Fruit fly (Drosophila melanogaster) whole organism, prepupa: Measurements from ENCODE around the gene CG43155.
A peak's percentile ranks its signal among the peaks of the same experiment; 100 is the strongest.

Experiments
- Blimp-1 ChIP-seq: fragments of 200-800 bp; sonication (Bioruptor generic); optimal IDR thresholded peaks from 3 replicates; lab custom pipeline; 2017; ENCODE audit warnings: missing biosample characterization, missing genetic modification characterization, mild to moderate bottlenecking, moderate library complexity, missing genetic modification reagents
- CG10631 ChIP-seq: fragments of 200-800 bp; sonication (Bioruptor generic); optimal IDR thresholded peaks from 2 replicates; lab custom pipeline; 2016; ENCODE audit warnings: missing biosample characterization, missing genetic modification characterization
- CG11294 ChIP-seq: fragments of 200-800 bp; sonication (Bioruptor generic); IDR thresholded peaks from 2 replicates; pipeline ENCODE4 v1.3.6; 2022; ENCODE audit warnings: missing biosample characterization, missing genetic modification characterization
- CG11762 ChIP-seq: fragments of 200-800 bp; sonication (Bioruptor generic); optimal IDR thresholded peaks from 3 replicates; lab custom pipeline; 2016; ENCODE audit warnings: missing biosample characterization, missing genetic modification characterization; ENCODE audit not compliant: insufficient read depth
- CG1621 ChIP-seq: fragments of 200-800 bp; sonication (Bioruptor generic); optimal IDR thresholded peaks from 3 replicates; lab custom pipeline; 2018; ENCODE audit warnings: missing biosample characterization, mild to moderate bottlenecking, missing genetic modification characterization
- CG3032 ChIP-seq: fragments of 200-800 bp; optimal IDR thresholded peaks from 2 replicates; lab custom pipeline; 2019; ENCODE audit warnings: missing biosample characterization, mild to moderate bottlenecking, missing genetic modification characterization, moderate library complexity
- CG32006 ChIP-seq: fragments of 200-800 bp; sonication (Bioruptor generic); optimal IDR thresholded peaks from 3 replicates; lab custom pipeline; 2017; ENCODE audit warnings: missing biosample characterization, mild to moderate bottlenecking, missing genetic modification characterization
- CG34406 ChIP-seq: fragments of 200-800 bp; sonication (Bioruptor generic); optimal IDR thresholded peaks from 3 replicates; lab custom pipeline; 2016; ENCODE audit warnings: missing biosample characterization, missing genetic modification characterization
- CG6163 ChIP-seq: fragments of 200-800 bp; sonication (Bioruptor generic); IDR thresholded peaks from 3 replicates; pipeline ENCODE4 v1.3.6; 2022; ENCODE audit warnings: missing biosample characterization, missing genetic modification characterization
- CG6276 ChIP-seq: fragments of 200-800 bp; sonication (Bioruptor generic); optimal IDR thresholded peaks from 2 replicates; lab custom pipeline; 2017; ENCODE audit warnings: missing biosample characterization, mild to moderate bottlenecking, missing genetic modification characterization
- CG6808 ChIP-seq: fragments of 200-800 bp; sonication (Bioruptor generic); optimal IDR thresholded peaks from 3 replicates; lab custom pipeline; 2017; ENCODE audit warnings: missing biosample characterization, missing genetic modification characterization, mild to moderate bottlenecking, moderate library complexity, missing genetic modification reagents
- CG6854 ChIP-seq: fragments of 200-800 bp; sonication (Bioruptor generic); optimal IDR thresholded peaks from 2 replicates; lab custom pipeline; 2017; ENCODE audit warnings: missing biosample characterization, mild to moderate bottlenecking, missing genetic modification characterization
- CG7368 ChIP-seq: fragments of 200-800 bp; sonication (Bioruptor generic); optimal IDR thresholded peaks from 3 replicates; lab custom pipeline; 2016; ENCODE audit warnings: missing biosample characterization, missing genetic modification characterization
- CG8119 ChIP-seq: fragments of 200-800 bp; sonication (Bioruptor generic); IDR thresholded peaks from 3 replicates; pipeline ENCODE4 v1.3.6; 2022; ENCODE audit warnings: missing biosample characterization, missing genetic modification characterization
- CG8319 ChIP-seq: fragments of 200-800 bp; sonication (Bioruptor generic); optimal IDR thresholded peaks from 3 replicates; lab custom pipeline; 2016; ENCODE audit warnings: missing biosample characterization, missing genetic modification characterization
- CG9139 ChIP-seq: fragments of 200-800 bp; sonication (Bioruptor generic); optimal IDR thresholded peaks from 3 replicates; lab custom pipeline; 2017; ENCODE audit warnings: missing biosample characterization, mild to moderate bottlenecking, missing genetic modification characterization
- Eip75B ChIP-seq: fragments of 200-800 bp; sonication (Bioruptor generic); optimal IDR thresholded peaks from 3 replicates; lab custom pipeline; 2016; ENCODE audit warnings: missing biosample characterization, missing genetic modification characterization
- Eip78C ChIP-seq: fragments of 200-800 bp; sonication (Bioruptor generic); peaks from one replicate; lab custom pipeline; 2016; ENCODE audit warnings: missing biosample characterization, missing genetic modification characterization
- Ets21C ChIP-seq: fragments of 200-800 bp; sonication (Bioruptor generic); optimal IDR thresholded peaks from 3 replicates; lab custom pipeline; 2016; ENCODE audit warnings: missing biosample characterization, missing genetic modification characterization
- Hr38 ChIP-seq: sonication (Bioruptor generic); optimal IDR thresholded peaks from 2 replicates; lab custom pipeline; 2016; ENCODE audit warnings: missing biosample characterization, missing genetic modification characterization
- Hr39 ChIP-seq: fragments of 200-800 bp; sonication (Bioruptor generic); optimal IDR thresholded peaks from 2 replicates; lab custom pipeline; 2016; ENCODE audit warnings: missing biosample characterization, missing genetic modification characterization
- Hr4 ChIP-seq: fragments of 200-800 bp; sonication (Bioruptor generic); optimal IDR thresholded peaks from 3 replicates; lab custom pipeline; 2016; ENCODE audit warnings: missing biosample characterization, missing genetic modification characterization
- Lpt ChIP-seq: fragments of 200-800 bp; sonication (Bioruptor generic); optimal IDR thresholded peaks from 3 replicates; lab custom pipeline; 2016; ENCODE audit warnings: missing biosample characterization, missing genetic modification characterization
- Met ChIP-seq: fragments of 200-800 bp; sonication (Bioruptor generic); optimal IDR thresholded peaks from 3 replicates; lab custom pipeline; 2016; ENCODE audit warnings: missing biosample characterization, missing genetic modification characterization
- OdsH ChIP-seq: fragments of 200-800 bp; sonication (Bioruptor generic); optimal IDR thresholded peaks from 3 replicates; lab custom pipeline; 2016; ENCODE audit warnings: missing biosample characterization, missing genetic modification characterization
- Smox ChIP-seq: fragments of 200-800 bp; sonication (Bioruptor generic); optimal IDR thresholded peaks from 3 replicates; lab custom pipeline; 2016; ENCODE audit warnings: missing biosample characterization, missing genetic modification characterization
- Sox102F ChIP-seq: fragments of 200-800 bp; sonication (Bioruptor generic); optimal IDR thresholded peaks from 2 replicates; lab custom pipeline; 2016; ENCODE audit warnings: missing biosample characterization, mild to moderate bottlenecking, missing genetic modification characterization
- Sox14 ChIP-seq: fragments of 200-800 bp; sonication (Bioruptor generic); optimal IDR thresholded peaks from 3 replicates; lab custom pipeline; 2016; ENCODE audit warnings: missing biosample characterization, missing genetic modification characterization
- achi ChIP-seq: fragments of 200-800 bp; sonication (Bioruptor generic); optimal IDR thresholded peaks from 3 replicates; lab custom pipeline; 2016; ENCODE audit warnings: missing biosample characterization, missing genetic modification characterization
- acj6 ChIP-seq: fragments of 200-800 bp; sonication (Bioruptor generic); optimal IDR thresholded peaks from 3 replicates; lab custom pipeline; 2016; ENCODE audit warnings: missing biosample characterization, missing genetic modification characterization
- cyc ChIP-seq: fragments of 200-800 bp; sonication (Bioruptor generic); optimal IDR thresholded peaks from 3 replicates; lab custom pipeline; 2016; ENCODE audit warnings: missing biosample characterization, missing genetic modification characterization
- dac ChIP-seq: fragments of 200-800 bp; sonication (Bioruptor generic); optimal IDR thresholded peaks from 2 replicates; lab custom pipeline; 2017; ENCODE audit warnings: missing biosample characterization, mild to moderate bottlenecking, missing genetic modification characterization
- dsx ChIP-seq: fragments of 200-800 bp; optimal IDR thresholded peaks from 3 replicates; lab custom pipeline; 2019; ENCODE audit warnings: missing biosample characterization, mild to moderate bottlenecking, missing genetic modification characterization, moderate library complexity; ENCODE audit not compliant: poor library complexity, severe bottlenecking
- esn ChIP-seq: fragments of 200-800 bp; sonication (Bioruptor generic); optimal IDR thresholded peaks from 2 replicates; lab custom pipeline; 2016; ENCODE audit warnings: missing biosample characterization, mild to moderate bottlenecking, missing genetic modification characterization, moderate library complexity
- fd59A ChIP-seq: fragments of 200-800 bp; sonication (Bioruptor generic); optimal IDR thresholded peaks from 2 replicates; lab custom pipeline; 2017; ENCODE audit warnings: missing biosample characterization, mild to moderate bottlenecking, missing genetic modification characterization, missing genetic modification reagents
- lz ChIP-seq: fragments of 200-800 bp; sonication (Bioruptor generic); optimal IDR thresholded peaks from 3 replicates; lab custom pipeline; 2016; ENCODE audit warnings: missing biosample characterization, missing genetic modification characterization
- net ChIP-seq: fragments of 200-800 bp; sonication (Bioruptor generic); optimal IDR thresholded peaks from 3 replicates; lab custom pipeline; 2016; ENCODE audit warnings: missing biosample characterization, missing genetic modification characterization
- pdm3 ChIP-seq: fragments of 200-800 bp; sonication (Bioruptor generic); optimal IDR thresholded peaks from 3 replicates; lab custom pipeline; 2016; ENCODE audit warnings: missing biosample characterization, missing genetic modification characterization
- salr ChIP-seq, 2 experiments: fragments of 200-800 bp; sonication (Bioruptor generic); optimal IDR thresholded peaks; 3 replicates each; lab custom pipeline; 2016 to 2018; ENCODE audit warnings: missing biosample characterization in 2 of 2, missing genetic modification characterization in 2 of 2, mild to moderate bottlenecking in 1 of 2
- svp ChIP-seq: fragments of 200-800 bp; sonication (Bioruptor generic); peaks from one replicate; lab custom pipeline; 2016; ENCODE audit warnings: missing biosample characterization, missing genetic modification characterization
- topi ChIP-seq: fragments of 200-800 bp; sonication (Bioruptor generic); optimal IDR thresholded peaks from 3 replicates; lab custom pipeline; 2016; ENCODE audit warnings: missing biosample characterization, missing genetic modification characterization
- vri ChIP-seq: fragments of 200-800 bp; sonication (Bioruptor generic); optimal IDR thresholded peaks from 3 replicates; lab custom pipeline; 2016; ENCODE audit warnings: missing biosample characterization, mild to moderate bottlenecking, missing genetic modification characterization

Gene CG43155

dm6 chrX:11458912-11459836 is at the start of gene CG43155:
Gene CG43155 (plus strand): TSS chrX:11459786.
- TF ChIP-seq CG10631 (GFP tag; lab: Kevin White, UChicago), result no peak
- TF ChIP-seq Sox102F (GFP tag; lab: Kevin White, UChicago), result no peak
- TF ChIP-seq Lpt (GFP tag; lab: Kevin White, UChicago), result no peak
- no peak for TF ChIP-seq Blimp-1 (GFP tag; lab: Kevin White, UChicago)
- no peak for TF ChIP-seq esn
- TF ChIP-seq fd59A, result no peak
- TF ChIP-seq CG34406, result no peak
- no peak for TF ChIP-seq salr (GFP tag; optimal IDR thresholded peaks at IDR 0.05; lab: Kevin White, UChicago)
- no peak for TF ChIP-seq CG11762 (GFP tag; lab: Kevin White, UChicago)
- no peak for TF ChIP-seq Smox
- TF ChIP-seq CG7368, result no peak
- TF ChIP-seq dsx, result no peak
- no peak for TF ChIP-seq OdsH (GFP tag; lab: Kevin White, UChicago)
- no peak for TF ChIP-seq Met (GFP tag; lab: Kevin White, UChicago)
- TF ChIP-seq CG6808, result no peak
- TF ChIP-seq Sox14 (GFP tag; lab: Kevin White, UChicago), result no peak
- TF ChIP-seq CG9139 (GFP tag; lab: Kevin White, UChicago), result no peak

DNA sequence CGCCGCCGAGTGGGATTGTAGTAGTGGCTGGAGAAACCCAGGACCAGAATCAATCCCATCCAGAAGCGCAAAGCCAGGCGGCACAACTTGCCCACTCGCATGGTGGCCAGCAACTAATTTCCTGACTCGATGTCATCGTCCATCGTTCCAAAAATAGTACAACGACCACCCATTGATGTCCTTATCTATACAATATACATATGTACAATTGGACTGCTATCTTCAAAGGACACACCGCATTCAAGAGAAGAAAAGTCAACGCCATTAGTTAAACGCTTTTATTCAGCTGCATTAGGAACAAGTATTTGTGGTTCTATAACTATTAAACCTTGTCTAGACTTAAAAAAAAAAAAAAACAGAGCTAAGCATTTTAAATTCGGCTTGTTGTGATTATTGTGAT is 46.5 kb upstream of the CG43155 start, which contains the start of gene Gr10b:
Gr10b (minus strand) TSS at position 101 of the 400 bp plus-strand sequence.
- TF ChIP-seq Ets21C (GFP tag; lab: Kevin White, UChicago) (no peak), Hr39 (GFP tag; lab: Kevin White, UChicago) (no peak), dac (GFP tag; lab: Kevin White, UChicago) (no peak), vri (GFP tag; lab: Kevin White, UChicago) (no peak), CG6163 (GFP tag; lab: Robert Waterston, UW) (no peak), Lpt (GFP tag; lab: Kevin White, UChicago) (no peak), Smox (no peak), Hr38 (GFP tag; lab: Kevin White, UChicago) (no peak), topi (GFP tag; lab: Kevin White, UChicago) (no peak), CG8319 (no peak), Eip78C (GFP tag; lab: Kevin White, UChicago) (no peak)

DNA sequence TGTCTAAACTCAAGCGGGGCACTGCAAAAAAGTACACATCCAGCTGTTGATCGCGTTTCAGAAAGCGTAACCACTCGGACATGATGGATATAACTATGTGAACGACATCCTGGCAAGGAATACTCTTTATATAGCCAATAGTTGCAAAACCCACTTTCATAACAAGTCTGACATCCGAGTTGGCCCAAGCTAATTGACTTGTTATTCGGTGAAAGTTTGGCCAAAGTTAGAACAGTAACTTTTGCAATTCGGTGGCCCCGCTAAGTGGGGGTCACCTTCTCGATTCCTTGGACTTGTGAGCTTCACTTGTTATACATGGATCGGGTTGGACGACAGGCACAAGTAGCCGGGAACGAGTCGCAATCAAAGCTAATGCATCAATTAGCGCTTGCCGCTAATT is 42.3 kb upstream of the CG43155 start, which contains the start of the genes Gr10a and Or10a:
Gr10a (minus strand) TSS at position 101 of the 400 bp plus-strand sequence.
Or10a (minus strand) TSS at position 101 of the 400 bp plus-strand sequence.
- no peak for TF ChIP-seq Ets21C (GFP tag; lab: Kevin White, UChicago)
- no peak for TF ChIP-seq lz
- no peak for TF ChIP-seq Met (GFP tag; lab: Kevin White, UChicago)
- no peak for TF ChIP-seq acj6 (GFP tag; lab: Kevin White, UChicago)
- TF ChIP-seq Hr38 (GFP tag; lab: Kevin White, UChicago), result no peak
- no peak for TF ChIP-seq Eip75B (GFP tag; lab: Kevin White, UChicago)

dm6 chrX:11419212-11419611 is 40.4 kb upstream of the CG43155 start:
- TF ChIP-seq topi (GFP tag; lab: Kevin White, UChicago) (no peak), Hr39 (GFP tag; lab: Kevin White, UChicago) (no peak), Hr4 (GFP tag; lab: Kevin White, UChicago) (no peak), pdm3 (GFP tag; lab: Kevin White, UChicago) (no peak), CG11762 (GFP tag; lab: Kevin White, UChicago) (no peak), net (GFP tag; lab: Kevin White, UChicago) (no peak), CG6163 (GFP tag; lab: Robert Waterston, UW) (0 out of 3 replicates have a peak, but pooled peaks have one; percentile 36), achi (GFP tag; lab: Kevin White, UChicago) (no peak), CG7368 (no peak), CG11294 (GFP tag; lab: Robert Waterston, UW) (no peak), CG1621 (tag; lab: Kevin White, UChicago) (no peak), Eip75B (GFP tag; lab: Kevin White, UChicago) (no peak), OdsH (GFP tag; lab: Kevin White, UChicago) (peak; percentile 12), CG34406 (no peak), CG6854 (GFP tag; lab: Kevin White, UChicago) (no peak), fd59A (no peak), CG6276 (GFP tag; lab: Kevin White, UChicago) (peak; percentile 20), CG10631 (GFP tag; lab: Kevin White, UChicago) (no peak), CG3032 (no peak), Eip78C (GFP tag; lab: Kevin White, UChicago) (peak; percentile 39), CG8119 (GFP tag; lab: Robert Waterston, UW) (peak; percentile 32; the same call in 1 of the 3 replicates), vri (GFP tag; lab: Kevin White, UChicago) (no peak), Sox14 (GFP tag; lab: Kevin White, UChicago) (no peak), svp (GFP tag; lab: Kevin White, UChicago) (no peak), Smox (no peak), CG32006 (GFP tag; lab: Kevin White, UChicago) (peak; percentile 40), cyc (GFP tag; lab: Kevin White, UChicago) (no peak), dac (GFP tag; lab: Kevin White, UChicago) (no peak)
